Fruit fly (Drosophila melanogaster) ovary, adult (tissue): Measurements from ENCODE around the gene CG43295.

ENCODE experiments used
- CG17801 ChIP-seq: fragments of 200-800 bp; optimal IDR thresholded peaks from 2 replicates; lab custom pipeline; 2019; ENCODE audit warnings: missing biosample characterization, mild to moderate bottlenecking, missing genetic modification characterization, moderate library complexity; ENCODE audit not compliant: partially characterized antibody

CG43295 gene

dm6 chr3L:16105528-16105927 lies at the start of gene CG43295, which contains the start of gene IntS9:
TSS of gene CG43295 (plus strand) at chr3L:16105852.
TSS of gene IntS9 (minus strand) at chr3L:16105627.
- peak; percentile 73 for TF ChIP-seq CG17801 (GFP tag; lab: Kevin White, UChicago)

DNA sequence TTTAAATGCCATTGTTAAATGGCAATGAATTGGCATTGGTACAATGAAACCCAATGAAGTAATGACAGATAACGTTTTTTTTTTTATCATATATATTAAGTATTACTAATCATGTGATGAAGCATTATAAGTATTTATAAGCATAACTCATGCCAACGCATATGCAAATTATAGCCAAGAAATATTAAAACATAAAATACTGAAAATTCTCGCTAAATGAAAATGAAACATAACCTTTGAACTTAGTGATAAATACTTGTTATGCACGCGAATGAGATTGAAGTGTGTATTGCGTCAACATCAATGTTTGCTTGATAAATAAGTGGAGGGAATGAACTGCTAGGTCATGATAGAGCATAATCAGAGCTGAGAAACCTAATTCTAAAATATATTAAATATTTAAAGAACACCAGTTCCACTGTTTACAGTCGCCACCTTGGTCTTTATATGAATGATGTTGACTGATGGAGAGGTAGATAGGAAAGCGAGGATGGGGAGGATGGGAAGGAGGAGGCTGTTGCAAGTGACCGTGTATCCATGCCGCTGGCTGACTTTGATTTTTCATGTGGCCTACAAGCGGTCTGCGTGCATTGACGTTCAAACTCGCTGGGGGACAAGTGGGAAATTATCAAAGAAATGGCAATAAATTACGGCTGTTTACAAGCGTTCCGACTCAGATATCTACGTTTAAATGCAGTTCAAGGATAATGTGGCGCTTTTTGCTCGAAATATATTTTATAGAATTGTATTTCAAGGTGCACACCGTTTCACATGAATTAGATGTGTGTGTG lies 49.4 kb upstream of the CG43295 start:
- no peak for TF ChIP-seq CG17801 (GFP tag; lab: Kevin White, UChicago)

DNA sequence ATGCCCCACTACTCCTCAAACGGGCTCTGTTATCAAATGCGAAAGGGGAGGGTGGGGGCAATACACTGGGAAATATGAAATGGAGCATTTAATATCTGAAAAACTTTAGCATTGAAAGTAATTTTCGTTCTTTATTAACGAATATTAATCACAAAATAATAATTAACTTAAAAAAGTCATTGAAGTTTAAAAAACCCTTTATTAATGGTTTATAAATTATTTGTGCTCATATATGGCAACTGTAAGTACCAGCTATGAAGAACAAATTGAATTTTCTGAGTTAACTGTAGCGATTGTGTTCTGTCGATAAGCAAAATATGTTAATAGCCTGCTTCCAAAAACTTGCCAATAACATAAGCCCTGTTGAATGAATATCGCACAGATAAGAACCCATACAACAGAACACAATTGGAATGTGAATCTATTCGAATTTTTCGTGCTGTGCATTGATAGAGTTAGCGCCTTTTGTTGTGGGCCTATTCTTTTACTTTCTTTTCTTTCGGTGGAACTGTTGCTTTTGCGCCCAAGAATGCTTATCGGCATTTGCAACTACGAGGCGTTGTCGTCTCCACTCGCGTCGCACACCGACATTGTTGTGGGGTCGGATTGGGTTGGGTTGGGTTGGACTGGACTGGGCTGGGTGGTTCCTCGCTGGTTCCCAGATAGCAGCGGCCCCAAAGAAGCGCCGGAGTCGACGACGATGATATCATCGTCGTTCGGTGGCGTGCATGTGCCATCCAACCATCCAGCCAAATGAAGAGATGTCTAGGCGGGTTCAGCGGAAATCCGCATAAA lies 44.6 kb upstream of the CG43295 start:
- no peak for TF ChIP-seq CG17801 (GFP tag; lab: Kevin White, UChicago)

dm6 chr3L:16082251-16082650 lies 23.4 kb upstream of the CG43295 start, which contains the start of gene CG33258:
TSS of gene CG33258 (plus strand) at chr3L:16082551.
- TF ChIP-seq CG17801 (GFP tag; lab: Kevin White, UChicago): no peak

DNA sequence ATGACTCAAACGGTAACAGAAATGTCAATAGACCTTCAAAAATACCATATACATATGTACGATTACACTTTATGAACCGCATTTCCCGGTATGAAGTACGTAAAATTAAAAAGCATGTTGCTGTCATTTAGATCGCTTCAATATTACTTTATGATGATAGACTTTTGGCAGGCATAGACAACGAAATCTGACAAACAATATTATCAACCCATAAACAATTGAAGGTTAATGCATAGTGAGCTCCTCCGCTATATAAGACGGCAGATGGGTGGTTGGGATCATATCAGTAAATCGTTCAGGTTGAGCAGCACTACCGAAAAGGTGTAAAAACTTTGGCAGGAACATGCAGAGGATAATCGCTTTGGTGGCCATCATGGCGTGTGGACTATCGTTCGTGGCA lies 22.0 kb upstream of the CG43295 start, which contains the start of gene CG13075:
CG13075 (plus strand) TSS at position 301 of the 400 bp plus-strand sequence.
- no peak for TF ChIP-seq CG17801 (GFP tag; lab: Kevin White, UChicago)

DNA sequence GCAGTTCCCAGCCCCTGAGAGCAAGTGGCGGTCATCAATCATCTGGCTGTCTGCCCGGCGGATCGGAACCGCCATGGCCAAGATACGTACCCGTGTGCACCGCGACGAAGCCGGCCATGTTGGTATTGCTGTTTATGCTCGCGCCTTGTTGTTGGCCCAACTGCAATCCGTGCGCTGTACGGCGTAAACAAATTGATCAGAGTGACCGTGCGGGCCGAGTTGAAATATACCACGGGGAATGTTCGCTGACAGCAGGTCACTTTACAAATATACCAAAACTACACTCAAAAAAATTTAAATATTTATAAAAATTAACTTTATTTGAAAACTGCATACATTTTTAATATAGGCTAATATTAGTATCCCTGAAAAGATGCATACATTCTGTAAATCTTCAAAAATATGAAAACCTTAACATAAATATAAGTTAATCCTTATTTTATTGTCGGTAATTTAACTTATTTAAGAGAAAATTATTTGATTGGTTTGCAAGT lies 18.3 kb upstream of the CG43295 start, which contains the start of gene Tasp1:
Tasp1 (minus strand) TSS at position 203 of the 494 bp plus-strand sequence.
- TF ChIP-seq CG17801 (GFP tag; lab: Kevin White, UChicago): peak; percentile 57

DNA sequence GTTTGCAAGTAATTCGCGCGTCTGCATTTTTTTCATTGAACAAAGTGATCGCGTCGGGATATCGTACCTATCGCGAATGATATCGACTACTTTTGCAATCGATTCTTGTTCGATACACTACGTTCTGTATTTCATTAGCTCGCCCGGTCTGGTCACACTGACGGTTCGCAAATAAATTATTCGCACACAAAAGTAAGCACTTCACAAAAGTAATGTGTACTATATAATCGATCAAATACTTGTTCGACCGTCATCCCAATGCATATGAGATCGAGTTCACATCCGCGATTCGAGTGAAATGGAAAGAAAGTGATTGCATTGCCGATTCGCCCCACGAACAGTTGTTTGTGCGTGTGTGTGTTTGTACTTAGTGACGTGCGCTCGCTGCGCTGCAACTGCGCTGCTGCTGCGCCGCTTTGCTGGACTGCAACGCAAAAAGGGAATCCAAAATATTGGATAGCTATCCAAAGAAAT lies 15.3 kb upstream of the CG43295 start, which contains the start of the genes CG5235 and ClC-c:
CG5235 (minus strand) TSS at position 63 of the 474 bp plus-strand sequence.
ClC-c (plus strand) TSS at position 125 of the 474 bp plus-strand sequence.
- TF ChIP-seq CG17801 (GFP tag; lab: Kevin White, UChicago): peak; percentile 28

DNA sequence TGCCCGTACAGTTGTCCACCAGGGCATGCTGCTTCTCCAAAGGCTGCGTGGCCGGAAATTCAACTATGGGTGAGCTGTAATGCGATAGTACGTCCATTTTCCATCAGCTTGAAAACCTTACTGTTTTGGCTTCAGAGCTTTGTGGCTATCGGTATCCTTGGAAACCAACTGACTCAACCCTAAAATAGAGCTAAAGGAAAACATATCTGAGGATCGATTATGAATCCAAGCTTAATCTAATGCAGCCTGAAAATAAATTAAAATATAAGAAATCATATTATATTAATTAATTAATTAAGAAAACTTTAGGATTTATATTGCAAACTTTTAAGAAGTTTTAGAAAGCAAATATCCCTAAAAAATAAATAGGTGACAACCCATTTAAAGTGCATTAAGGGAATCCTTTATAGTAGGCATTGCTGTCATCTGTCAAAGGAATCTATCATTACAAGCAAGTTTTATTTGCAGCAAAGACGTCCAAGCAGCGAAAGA lies 8.2 kb upstream of the CG43295 start, which contains the start of the genes CG13074 and ATPsynbetaL:
CG13074 (minus strand) TSS at position 101 of the 492 bp plus-strand sequence.
ATPsynbetaL (plus strand) TSS at position 442 of the 492 bp plus-strand sequence.
- TF ChIP-seq CG17801 (GFP tag; lab: Kevin White, UChicago): no peak

DNA sequence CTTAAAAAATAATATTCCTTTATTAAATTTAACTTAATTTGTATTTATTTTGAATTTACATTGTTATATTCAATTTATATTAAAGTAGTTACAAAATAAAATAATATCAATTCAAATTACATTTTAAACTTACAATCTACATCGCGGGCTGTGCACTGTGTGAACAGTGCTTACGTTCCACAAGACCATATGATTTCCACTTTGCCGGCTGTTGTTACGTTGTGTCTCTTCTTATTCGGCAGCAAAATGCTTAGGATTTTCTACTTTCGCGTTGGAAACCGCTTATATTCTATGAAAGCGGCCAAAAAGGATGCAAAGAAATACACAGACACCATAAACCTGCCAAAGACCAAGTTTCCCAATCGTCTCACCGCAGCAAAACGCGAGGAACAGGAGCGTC lies 5.6 kb upstream of the CG43295 start, which contains the start of gene IleRS-m:
IleRS-m (plus strand) TSS at position 222 of the 400 bp plus-strand sequence.
- TF ChIP-seq CG17801 (GFP tag; lab: Kevin White, UChicago): no peak

- TF ChIP-seq CG17801 (GFP tag; lab: Kevin White, UChicago): peak; percentile 69
Observed at dm6 chr3L:16112069-16112820, 6.6 kb downstream of the CG43295 start, which contains the start of gene Zn72D. TSS of gene Zn72D (minus strand) at chr3L:16112626.

DNA sequence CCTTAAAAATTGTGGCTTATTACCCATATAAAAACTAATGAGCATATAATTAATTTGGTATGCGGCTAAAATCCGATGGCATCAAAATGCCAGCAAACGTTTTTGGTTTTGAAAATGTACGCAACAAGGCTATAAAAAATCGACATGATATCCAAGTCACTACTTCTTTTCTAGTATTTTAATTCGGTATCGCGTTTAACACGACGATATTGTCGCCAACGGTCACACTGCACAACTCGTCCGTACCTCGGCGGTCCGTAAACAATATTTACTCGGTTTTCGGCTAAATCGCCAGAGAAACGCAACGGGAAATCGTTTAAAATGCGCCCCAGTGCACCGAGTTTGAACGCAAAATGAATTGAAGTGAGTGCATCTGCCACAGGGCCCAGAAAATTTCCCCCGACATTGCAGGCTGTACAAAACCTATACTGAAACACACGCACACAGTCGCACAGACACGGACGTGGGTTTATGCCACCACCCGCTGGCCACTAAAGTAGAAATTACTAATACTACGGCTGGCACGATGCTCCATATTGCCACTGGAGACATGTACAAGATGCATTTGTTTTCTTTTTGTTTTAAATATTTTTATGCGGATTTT lies 7.5 kb downstream of the CG43295 start, which contains the start of gene Taf4:
Taf4 (plus strand) TSS at position 210 of the 604 bp plus-strand sequence.
- TF ChIP-seq CG17801 (GFP tag; lab: Kevin White, UChicago): no peak

DNA sequence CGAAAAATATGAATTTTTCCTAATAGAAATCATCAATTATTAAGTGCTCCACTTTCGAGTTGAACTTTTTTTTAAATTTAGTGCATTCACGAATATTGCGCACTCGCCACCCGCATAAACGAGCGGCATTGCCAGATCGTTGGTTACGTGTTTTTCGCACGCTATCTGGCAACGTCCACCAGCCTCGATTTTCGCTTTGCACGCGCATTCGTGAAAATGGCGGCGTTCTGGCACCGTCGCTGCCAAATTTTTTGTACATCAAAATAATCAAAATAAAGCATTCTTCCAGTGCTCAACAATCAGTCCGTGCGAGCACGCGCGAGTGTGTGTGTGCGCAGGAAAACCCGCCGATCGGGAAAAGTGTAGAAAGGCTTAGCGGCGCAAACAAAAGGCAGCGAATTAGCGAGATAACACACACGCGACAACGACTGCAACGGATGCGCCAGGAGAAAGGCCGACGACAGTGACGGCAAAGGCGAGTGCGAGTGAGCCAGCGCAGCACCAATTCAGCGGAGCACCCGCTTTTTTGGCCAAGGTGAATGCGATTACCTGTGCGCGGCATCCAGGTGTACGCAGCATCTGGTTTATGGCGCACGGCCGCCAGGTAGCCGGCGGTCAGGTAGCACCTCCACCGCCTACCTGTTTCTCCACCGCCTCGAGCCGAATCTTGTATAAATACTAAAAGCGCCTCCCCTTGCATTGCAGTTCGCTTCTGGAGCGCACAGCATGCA lies 8.1 kb downstream of the CG43295 start:
- TF ChIP-seq CG17801 (GFP tag; lab: Kevin White, UChicago): peak; percentile 84
